Worm (Caenorhabditis elegans) whole organism, L2 larva: ENCODE results near the gene Y43F8B.2.

ENCODE experiments used
- C34F6.9 ChIP-seq: fragments of 150-350 bp; optimal IDR thresholded peaks from 2 replicates; lab custom pipeline; 2014; ENCODE audit warnings: missing biosample characterization, missing genetic modification characterization
- F13H6.1 ChIP-seq: sonication (generic microtip); optimal IDR thresholded peaks from 2 replicates; lab custom pipeline; 2016; ENCODE audit warnings: missing genetic modification characterization, missing compliant biosample characterization
- Y55F3AM.14 ChIP-seq: fragments of 200-800 bp; sonication (Bioruptor generic); optimal IDR thresholded peaks from 2 replicates; lab custom pipeline; 2018; ENCODE audit warnings: mild to moderate bottlenecking, missing genetic modification characterization, missing compliant biosample characterization
- alr-1 ChIP-seq: fragments of 150-350 bp; optimal IDR thresholded peaks from 2 replicates; lab custom pipeline; 2014; ENCODE audit warnings: missing biosample characterization, missing genetic modification characterization
- aly-2 ChIP-seq: fragments of 150-350 bp; optimal IDR thresholded peaks from 2 replicates; lab custom pipeline; 2014; ENCODE audit warnings: missing biosample characterization, missing genetic modification characterization
- ama-1 ChIP-seq: fragments of 150-350 bp; optimal IDR thresholded peaks from 2 replicates; lab custom pipeline; 2018; ENCODE audit warnings: inconsistent platforms
- blmp-1 ChIP-seq: sonication (generic microtip); optimal IDR thresholded peaks from 2 replicates; lab custom pipeline; 2017; ENCODE audit warnings: missing genetic modification characterization, mild to moderate bottlenecking, missing compliant biosample characterization, antibody characterized with exemption, moderate library complexity; ENCODE audit not compliant: insufficient read depth
- ceh-82 ChIP-seq: fragments of 150-350 bp; optimal IDR thresholded peaks from 2 replicates; lab custom pipeline; 2014; ENCODE audit warnings: missing biosample characterization, missing genetic modification characterization
- crh-2 ChIP-seq: sonication (generic microtip); optimal IDR thresholded peaks from 2 replicates; lab custom pipeline; 2017; ENCODE audit warnings: missing biosample characterization, missing genetic modification characterization
- dmd-4 ChIP-seq: sonication (generic microtip); optimal IDR thresholded peaks from 2 replicates; lab custom pipeline; 2017; ENCODE audit warnings: missing biosample characterization, missing genetic modification characterization
- elt-1 ChIP-seq: fragments of 150-350 bp; optimal IDR thresholded peaks from 2 replicates; lab custom pipeline; 2014; ENCODE audit warnings: missing biosample characterization, missing genetic modification characterization
- elt-3 ChIP-seq: sonication (generic microtip); optimal IDR thresholded peaks from 2 replicates; lab custom pipeline; 2017; ENCODE audit warnings: missing biosample characterization, missing genetic modification characterization
- fos-1 ChIP-seq: fragments of 150-350 bp; optimal IDR thresholded peaks from 2 replicates; lab custom pipeline; 2014; ENCODE audit warnings: missing biosample characterization, missing genetic modification characterization
- gmeb-1 ChIP-seq: fragments of 150-350 bp; optimal IDR thresholded peaks from 2 replicates; lab custom pipeline; 2014; ENCODE audit warnings: missing biosample characterization, missing genetic modification characterization
- lin-11 ChIP-seq: fragments of 150-350 bp; sonication (generic microtip); optimal IDR thresholded peaks from 2 replicates; lab custom pipeline; 2014; ENCODE audit warnings: missing biosample characterization, missing genetic modification characterization, inconsistent platforms, mixed read lengths
- lin-39 ChIP-seq: fragments of 150-350 bp; optimal IDR thresholded peaks from 2 replicates; lab custom pipeline; 2014; ENCODE audit warnings: missing biosample characterization, missing genetic modification reagents, missing genetic modification characterization
- lsy-2 ChIP-seq, 2 experiments: fragments of 150-350 bp in 1 of 2; sonication (generic microtip) in 1 of 2; optimal IDR thresholded peaks; 2 replicates each; lab custom pipeline; 2014 to 2017; ENCODE audit warnings: missing biosample characterization in 2 of 2, missing genetic modification characterization in 2 of 2
- mab-5 ChIP-seq: fragments of 150-350 bp; optimal IDR thresholded peaks from 2 replicates; lab custom pipeline; 2014; ENCODE audit warnings: missing biosample characterization, missing genetic modification characterization
- mbf-1 ChIP-seq: sonication (generic microtip); optimal IDR thresholded peaks from 2 replicates; lab custom pipeline; 2017; ENCODE audit warnings: missing biosample characterization, missing genetic modification characterization
- mdl-1 ChIP-seq, 2 experiments: fragments of 150-350 bp in 1 of 2; sonication (generic microtip) in 1 of 2; optimal IDR thresholded peaks; 2 replicates each; lab custom pipeline; 2017; ENCODE audit warnings: missing biosample characterization in 2 of 2, missing genetic modification characterization in 2 of 2
- nhr-11 ChIP-seq: fragments of 150-350 bp; optimal IDR thresholded peaks from 2 replicates; lab custom pipeline; 2014; ENCODE audit warnings: missing biosample characterization, missing genetic modification characterization
- nhr-12 ChIP-seq: fragments of 150-350 bp; optimal IDR thresholded peaks from 2 replicates; lab custom pipeline; 2014; ENCODE audit warnings: missing biosample characterization, missing genetic modification characterization
- nhr-21 ChIP-seq: fragments of 150-350 bp; optimal IDR thresholded peaks from 2 replicates; lab custom pipeline; 2014; ENCODE audit warnings: missing biosample characterization, missing genetic modification characterization
- nhr-23 ChIP-seq: fragments of 150-350 bp; optimal IDR thresholded peaks from 2 replicates; lab custom pipeline; 2014; ENCODE audit warnings: missing biosample characterization, missing genetic modification reagents, missing genetic modification characterization
- nhr-237 ChIP-seq: fragments of 150-350 bp; optimal IDR thresholded peaks from 2 replicates; lab custom pipeline; 2014; ENCODE audit warnings: missing biosample characterization, missing genetic modification characterization
- nhr-6 ChIP-seq: fragments of 150-350 bp; optimal IDR thresholded peaks from 2 replicates; lab custom pipeline; 2014; ENCODE audit warnings: missing biosample characterization, missing genetic modification characterization
- nhr-77 ChIP-seq: fragments of 150-350 bp; optimal IDR thresholded peaks from 2 replicates; lab custom pipeline; 2014; ENCODE audit warnings: missing biosample characterization, missing genetic modification characterization
- sem-4 ChIP-seq: fragments of 150-350 bp; optimal IDR thresholded peaks from 2 replicates; lab custom pipeline; 2014; ENCODE audit warnings: missing biosample characterization, missing genetic modification reagents, missing genetic modification characterization
- skn-1 ChIP-seq: sonication (generic microtip); optimal IDR thresholded peaks from 2 replicates; lab custom pipeline; 2017; ENCODE audit warnings: missing biosample characterization, missing genetic modification characterization
- sma-3 ChIP-seq: sonication (generic microtip); optimal IDR thresholded peaks from 2 replicates; lab custom pipeline; 2016; ENCODE audit warnings: missing genetic modification reagents, missing genetic modification characterization, missing compliant biosample characterization
- sma-9 ChIP-seq, 2 experiments: fragments of 150-350 bp in 1 of 2; sonication (generic microtip) in 1 of 2; optimal IDR thresholded peaks; 2 replicates each; lab custom pipeline; 2014 to 2016; ENCODE audit warnings: missing genetic modification characterization in 2 of 2, mild to moderate bottlenecking in 1 of 2, missing biosample characterization in 1 of 2, missing compliant biosample characterization in 1 of 2, missing genetic modification reagents in 1 of 2, moderate library complexity in 1 of 2
- unc-39 ChIP-seq: fragments of 150-350 bp; optimal IDR thresholded peaks from 2 replicates; lab custom pipeline; 2014; ENCODE audit warnings: missing biosample characterization, missing genetic modification characterization
- unc-62 ChIP-seq: fragments of 150-350 bp; optimal IDR thresholded peaks from 2 replicates; lab custom pipeline; 2014; ENCODE audit warnings: missing biosample characterization, missing genetic modification reagents, missing genetic modification characterization
- ztf-1 ChIP-seq: fragments of 200-800 bp; sonication (Bioruptor generic); conservative IDR thresholded peaks from 2 replicates; pipeline ENCODE4 v1.3.6; 2022; ENCODE audit warnings: missing genetic modification characterization, missing compliant biosample characterization
- ztf-4 ChIP-seq: fragments of 150-350 bp; optimal IDR thresholded peaks from 2 replicates; lab custom pipeline; 2014; ENCODE audit warnings: missing biosample characterization, missing genetic modification characterization

Y43F8B.2 gene

ce11 chrV:19545026-19545425, 12.1 kb upstream of the Y43F8B.2 start:
- TF ChIP-seq alr-1 (tag; lab: Kevin White, UChicago) (no peak), nhr-77 (tag; lab: Kevin White, UChicago) (no peak), lin-39 (no peak), dmd-4 (no peak), skn-1 (tag; lab: Kevin White, UChicago) (no peak), ztf-1 (GFP tag; lab: Robert Waterston, UW) (no peak), mbf-1 (tag; lab: Kevin White, UChicago) (no peak), nhr-11 (tag; lab: Kevin White, UChicago) (no peak), nhr-237 (tag; lab: Kevin White, UChicago) (no peak), ztf-4 (tag; lab: Kevin White, UChicago) (no peak)

ce11 chrV:19543509-19543908, 10.6 kb upstream of the Y43F8B.2 start:
- no peak for TF ChIP-seq C34F6.9 (tag; lab: Kevin White, UChicago)
- no peak for TF ChIP-seq nhr-21
- no peak for TF ChIP-seq crh-2 (tag; lab: Kevin White, UChicago)

DNA sequence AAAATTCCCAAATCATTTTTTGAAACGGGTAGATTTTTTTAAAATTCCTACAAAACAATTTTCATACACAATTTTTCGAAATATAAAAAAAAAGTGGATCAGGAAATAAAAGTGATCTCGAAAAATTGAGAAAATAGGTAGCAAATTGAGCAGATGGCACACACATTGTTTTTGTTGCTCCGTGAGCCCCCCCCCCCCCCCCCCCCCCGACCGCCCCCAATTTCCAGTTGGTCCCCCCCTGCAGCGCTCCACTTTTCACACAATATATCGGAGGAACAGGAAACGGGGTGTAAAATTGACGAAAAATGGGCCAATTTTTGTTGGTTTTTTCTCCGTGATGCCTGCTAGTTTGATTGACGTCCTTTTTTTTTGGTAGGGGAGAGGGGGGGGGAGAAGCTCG, 8.0 kb upstream of the Y43F8B.2 start:
- TF ChIP-seq nhr-11 (tag; lab: Kevin White, UChicago), result no peak
- no peak for TF ChIP-seq nhr-21
- no peak for TF ChIP-seq sma-3 (GFP tag; lab: Kevin White, UChicago)
- no peak for TF ChIP-seq nhr-77 (tag; lab: Kevin White, UChicago)
- no peak for TF ChIP-seq ceh-82
- no peak for TF ChIP-seq aly-2 (tag; lab: Kevin White, UChicago)
- TF ChIP-seq nhr-6 (tag; lab: Kevin White, UChicago), result no peak
- no peak for TF ChIP-seq mbf-1 (tag; lab: Kevin White, UChicago)
- TF ChIP-seq lin-39, result no peak
- TF ChIP-seq nhr-237 (tag; lab: Kevin White, UChicago), result no peak
- no peak for TF ChIP-seq unc-62 (GFP tag; lab: Kevin White, UChicago)
- TF ChIP-seq alr-1 (tag; lab: Kevin White, UChicago), result no peak
- no peak for TF ChIP-seq mab-5 (tag; lab: Kevin White, UChicago)
- TF ChIP-seq nhr-12 (tag; lab: Kevin White, UChicago), result no peak
- no peak for TF ChIP-seq nhr-23 (tag; lab: Kevin White, UChicago)
- TF ChIP-seq, all 48 proteins: peak for 0

- TF ChIP-seq nhr-6 (tag; lab: Kevin White, UChicago), result no peak
- TF ChIP-seq Y55F3AM.14 (GFP tag; lab: Kevin White, UChicago), result no peak
- TF ChIP-seq lsy-2 (tag; optimal IDR thresholded peaks at IDR 0.05; lab: Kevin White, UChicago), result no peak
- no peak for TF ChIP-seq lin-11
- no peak for TF ChIP-seq nhr-21
- TF ChIP-seq dmd-4, result no peak
- TF ChIP-seq unc-39 (tag; lab: Kevin White, UChicago), result no peak
- TF ChIP-seq skn-1 (tag; lab: Kevin White, UChicago), result no peak
- no peak for TF ChIP-seq F13H6.1
- no peak for TF ChIP-seq sem-4
- TF ChIP-seq sma-9 (GFP tag; optimal IDR thresholded peaks at IDR 0.05; lab: Kevin White, UChicago), result no peak
- TF ChIP-seq sma-9 (tag; optimal IDR thresholded peaks at IDR 0.05; lab: Kevin White, UChicago), result no peak
- no peak for TF ChIP-seq elt-1 (tag; lab: Kevin White, UChicago)
- TF ChIP-seq crh-2 (tag; lab: Kevin White, UChicago), result peak; percentile 69
- TF ChIP-seq C34F6.9 (tag; lab: Kevin White, UChicago), result no peak
- peak; percentile 38 for TF ChIP-seq blmp-1 (tag; lab: Kevin White, UChicago)
- no peak for TF ChIP-seq elt-3 (tag; lab: Kevin White, UChicago)
- peak; percentile 40 for TF ChIP-seq sma-3 (GFP tag; lab: Kevin White, UChicago)
- TF ChIP-seq mdl-1 (tag; optimal IDR thresholded peaks at IDR 0.05; lab: Kevin White, UChicago), result no peak
- TF ChIP-seq gmeb-1 (tag; lab: Kevin White, UChicago), result peak; percentile 53
- TF ChIP-seq ama-1 (lab: Kevin White, UChicago), result no peak
- TF ChIP-seq fos-1 (tag; lab: Kevin White, UChicago), result peak; percentile 75
- no peak for TF ChIP-seq nhr-237 (tag; lab: Kevin White, UChicago)
Observed at ce11 chrV:19533480-19533879, 570 bp upstream of the Y43F8B.2 start.
